Worm (Caenorhabditis elegans) whole organism, midembryonic: ENCODE results near the gene lact-3.

Source experiments
- T22C8.4 ChIP-seq: fragments of 200-800 bp; sonication (Bioruptor generic); IDR thresholded peaks from 2 replicates; pipeline ENCODE4 v1.3.6; 2022; ENCODE audit warnings: missing genetic modification characterization, missing compliant biosample characterization
- cog-1 ChIP-seq: sonication (generic microtip); optimal IDR thresholded peaks from 2 replicates; lab custom pipeline; 2016; ENCODE audit warnings: missing genetic modification characterization, missing compliant biosample characterization
- flt-1 ChIP-seq: fragments of 200-800 bp; sonication (Bioruptor generic); IDR thresholded peaks from 2 replicates; pipeline ENCODE4 v1.3.6; 2022; ENCODE audit warnings: missing genetic modification characterization, missing compliant biosample characterization
- klf-2 ChIP-seq: fragments of 200-800 bp; sonication (Bioruptor generic); conservative IDR thresholded peaks from 2 replicates; pipeline ENCODE4 v1.3.6; 2022; ENCODE audit warnings: missing genetic modification reagents, missing genetic modification characterization, missing compliant biosample characterization
- med-1 ChIP-seq: sonication (generic microtip); optimal IDR thresholded peaks from 2 replicates; lab custom pipeline; 2017; ENCODE audit warnings: missing genetic modification characterization, mild to moderate bottlenecking, missing compliant biosample characterization, antibody characterized with exemption, missing genetic modification reagents; ENCODE audit not compliant: insufficient read depth
- tab-1 ChIP-seq: fragments of 200-800 bp; sonication (Bioruptor generic); IDR thresholded peaks from 2 replicates; pipeline ENCODE4 v1.3.6; 2022; ENCODE audit warnings: missing genetic modification characterization, missing compliant biosample characterization
- ztf-23 ChIP-seq: fragments of 200-800 bp; sonication (Bioruptor generic); IDR thresholded peaks from 2 replicates; pipeline ENCODE4 v1.3.6; 2022; ENCODE audit warnings: missing genetic modification reagents, missing genetic modification characterization, missing compliant biosample characterization
- ztf-29 ChIP-seq: fragments of 200-800 bp; sonication (Bioruptor generic); IDR thresholded peaks from 2 replicates; pipeline ENCODE4 v1.3.6; 2022; ENCODE audit warnings: missing genetic modification reagents, missing genetic modification characterization, missing compliant biosample characterization

ce11 chrII:10706901-10707300 lies 49.4 kb upstream of the lact-3 start, which contains the start of gene col-80:
- TF ChIP-seq flt-1 (GFP tag; lab: Robert Waterston, UW) (no peak), tab-1 (GFP tag; lab: Robert Waterston, UW) (no peak), T22C8.4 (GFP tag; lab: Robert Waterston, UW) (no peak), ztf-23 (GFP tag; lab: Robert Waterston, UW) (no peak), klf-2 (GFP tag; lab: Robert Waterston, UW) (no peak), cog-1 (tag; lab: Kevin White, UChicago) (no peak), med-1 (GFP tag; lab: Kevin White, UChicago) (no peak), ztf-29 (no peak)
